Fruit fly (Drosophila melanogaster) whole organism: ENCODE measurements around the gene CG42460.

ENCODE experiments used
- Dll ChIP-seq: fragments of >200 bp; optimal IDR thresholded peaks from 2 replicates; lab custom pipeline; 2017
- EcR ChIP-seq, 2 experiments: fragments of >200 bp; optimal IDR thresholded peaks; 2 replicates each; lab custom pipeline; 2017; ENCODE audit warnings: missing biosample characterization in 2 of 2, missing genetic modification characterization in 2 of 2, missing genetic modification reagents in 2 of 2
- psq ChIP-seq: fragments of >200 bp; optimal IDR thresholded peaks from 2 replicates; lab custom pipeline; 2017
- usp ChIP-seq: fragments of >200 bp; optimal IDR thresholded peaks from 2 replicates; lab custom pipeline; 2017; ENCODE audit warnings: missing biosample characterization, missing genetic modification characterization, mixed read lengths

dm6 chr2L:3353791-3354190 lies 34.5 kb downstream of the CG42460 start:
- no peak for TF ChIP-seq psq (lab: Kevin White, UChicago)
- TF ChIP-seq usp (GFP tag; lab: Kevin White, UChicago) = no peak
- no peak for TF ChIP-seq EcR (GFP tag; optimal IDR thresholded peaks at IDR 0.05; lab: Kevin White, UChicago)
- no peak for TF ChIP-seq Dll (lab: Kevin White, UChicago)
